Worm (Caenorhabditis elegans) whole organism, L4 larva: ENCODE data around the gene srh-275.

ENCODE experiments used
- Y75B8A.6 ChIP-seq: fragments of 200-800 bp; sonication (Bioruptor generic); IDR thresholded peaks from 2 replicates; pipeline ENCODE4 v1.3.6; 2022; ENCODE audit warnings: missing genetic modification reagents, missing genetic modification characterization, missing compliant biosample characterization
- ama-1 ChIP-seq: fragments of 150-350 bp; optimal IDR thresholded peaks from 2 replicates; lab custom pipeline; 2014; ENCODE audit warnings: inconsistent platforms, mixed read lengths
- ceh-82 ChIP-seq: sonication (generic microtip); optimal IDR thresholded peaks from 2 replicates; lab custom pipeline; 2017; ENCODE audit warnings: missing biosample characterization, missing genetic modification characterization
- daf-12 ChIP-seq: fragments of 150-350 bp; optimal IDR thresholded peaks from 2 replicates; lab custom pipeline; 2014; ENCODE audit warnings: missing biosample characterization, missing genetic modification reagents, missing genetic modification characterization
- daf-8 ChIP-seq: fragments of 200-800 bp; sonication (Bioruptor generic); IDR thresholded peaks from 2 replicates; pipeline ENCODE4 v1.3.6; 2022; ENCODE audit warnings: missing genetic modification characterization, missing compliant biosample characterization
- dpl-1 ChIP-seq: fragments of 150-350 bp; optimal IDR thresholded peaks from 2 replicates; lab custom pipeline; 2014; ENCODE audit warnings: missing biosample characterization, missing genetic modification reagents, missing genetic modification characterization
- snpc-4 ChIP-seq: fragments of 150-350 bp; optimal IDR thresholded peaks from 2 replicates; lab custom pipeline; 2014; ENCODE audit warnings: missing biosample characterization, missing genetic modification characterization

DNA sequence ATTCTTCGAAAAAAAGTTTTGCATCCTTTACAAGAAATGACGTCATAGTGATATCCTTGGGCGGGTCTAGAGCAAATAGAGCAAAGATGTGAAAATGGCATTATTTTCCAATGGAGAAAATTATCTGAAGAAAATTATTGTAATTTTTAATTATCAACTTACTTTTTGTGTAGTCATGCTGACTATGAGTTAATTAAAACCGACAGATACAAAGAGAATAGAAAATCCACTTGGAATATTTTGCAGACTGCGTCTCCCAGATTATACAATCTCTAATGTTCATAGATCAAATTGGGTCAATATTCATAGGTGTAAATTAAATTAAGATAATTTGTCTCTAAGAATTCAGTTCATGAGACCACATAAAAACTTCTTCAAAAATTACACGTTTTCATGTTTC is 3.3 kb upstream of the srh-275 start, which contains the start of gene nhr-149:
- TF ChIP-seq dpl-1 (GFP tag; lab: Kevin White, UChicago) (no peak), snpc-4 (no peak), ceh-82 (no peak), ama-1 (no peak), daf-8 (GFP tag; lab: Robert Waterston, UW) (no peak), daf-12 (tag; lab: Kevin White, UChicago) (no peak), Y75B8A.6 (GFP tag; lab: Robert Waterston, UW) (no peak)
